Fruit fly (Drosophila melanogaster) whole organism, embryonic: ENCODE data around the gene mwh.

Source experiments
- CG12391 ChIP-seq: fragments of 200-800 bp; sonication (Bioruptor generic); optimal IDR thresholded peaks from 3 replicates; lab custom pipeline; 2018; ENCODE audit warnings: missing biosample characterization, mild to moderate bottlenecking, missing genetic modification characterization, moderate library complexity
- CG13424 ChIP-seq: fragments of 200-800 bp; sonication (Bioruptor generic); optimal IDR thresholded peaks from 2 replicates; lab custom pipeline; 2019; ENCODE audit warnings: missing biosample characterization, mild to moderate bottlenecking, missing genetic modification characterization, moderate library complexity
- CG14050 ChIP-seq: fragments of 200-800 bp; sonication (Bioruptor generic); IDR thresholded peaks from 3 replicates; pipeline ENCODE4 v1.3.6; 2022; ENCODE audit warnings: missing biosample characterization, missing genetic modification characterization
- CG15011 ChIP-seq: fragments of 200-800 bp; sonication (Bioruptor generic); optimal IDR thresholded peaks from 3 replicates; lab custom pipeline; 2018; ENCODE audit warnings: missing biosample characterization, mild to moderate bottlenecking, missing genetic modification characterization
- CG15601 ChIP-seq: fragments of 200-800 bp; sonication (Bioruptor generic); optimal IDR thresholded peaks from 3 replicates; lab custom pipeline; 2019; ENCODE audit warnings: missing biosample characterization, mild to moderate bottlenecking, missing genetic modification characterization, moderate library complexity
- CG1603 ChIP-seq: fragments of 200-800 bp; sonication (Bioruptor generic); optimal IDR thresholded peaks from 2 replicates; lab custom pipeline; 2019; ENCODE audit warnings: missing biosample characterization, mild to moderate bottlenecking, missing genetic modification characterization, moderate library complexity
- CG1647 ChIP-seq: fragments of 200-800 bp; sonication (Bioruptor generic); optimal IDR thresholded peaks from 3 replicates; lab custom pipeline; 2016; ENCODE audit warnings: missing biosample characterization, missing genetic modification characterization
- CG17186 ChIP-seq: fragments of 200-800 bp; sonication (Bioruptor generic); optimal IDR thresholded peaks from 3 replicates; lab custom pipeline; 2017; ENCODE audit warnings: missing biosample characterization, missing genetic modification reagents, missing genetic modification characterization
- CG17802 ChIP-seq: fragments of 200-800 bp; sonication (Bioruptor generic); optimal IDR thresholded peaks from 2 replicates; lab custom pipeline; 2018; ENCODE audit warnings: missing biosample characterization, mild to moderate bottlenecking, missing genetic modification characterization, moderate library complexity
- CG17912 ChIP-seq: fragments of 200-800 bp; sonication (Bioruptor generic); optimal IDR thresholded peaks from 2 replicates; lab custom pipeline; 2018; ENCODE audit warnings: missing biosample characterization, mild to moderate bottlenecking, missing genetic modification characterization
- CG18619 ChIP-seq: fragments of 200-800 bp; sonication (Bioruptor generic); optimal IDR thresholded peaks from 3 replicates; lab custom pipeline; 2017; ENCODE audit warnings: missing biosample characterization, mild to moderate bottlenecking, missing genetic modification characterization
- CG33557 ChIP-seq: fragments of 200-800 bp; sonication (Bioruptor generic); optimal IDR thresholded peaks from 2 replicates; lab custom pipeline; 2019; ENCODE audit warnings: missing biosample characterization, mild to moderate bottlenecking, missing genetic modification characterization, moderate library complexity
- CG3838 ChIP-seq: fragments of 200-800 bp; sonication (Bioruptor generic); optimal IDR thresholded peaks from 3 replicates; lab custom pipeline; 2016; ENCODE audit warnings: missing biosample characterization, missing genetic modification characterization
- CG4404 ChIP-seq: fragments of 200-800 bp; sonication (Bioruptor generic); IDR thresholded peaks from 2 replicates; pipeline ENCODE4 v1.3.6; 2022; ENCODE audit warnings: missing biosample characterization, missing genetic modification characterization
- CG5245 ChIP-seq: fragments of 200-800 bp; sonication (Bioruptor generic); optimal IDR thresholded peaks from 3 replicates; lab custom pipeline; 2016; ENCODE audit warnings: missing biosample characterization, missing genetic modification characterization
- CG6683 ChIP-seq: fragments of 200-800 bp; sonication (Bioruptor generic); optimal IDR thresholded peaks from 2 replicates; lab custom pipeline; 2017; ENCODE audit warnings: missing biosample characterization, mild to moderate bottlenecking, missing genetic modification characterization, missing genetic modification reagents
- CG6854 ChIP-seq: fragments of 200-800 bp; sonication (Bioruptor generic); optimal IDR thresholded peaks from 3 replicates; lab custom pipeline; 2017; ENCODE audit warnings: missing biosample characterization, mild to moderate bottlenecking, missing genetic modification characterization
- CG9727 ChIP-seq: fragments of 200-800 bp; sonication (Bioruptor generic); optimal IDR thresholded peaks from 3 replicates; lab custom pipeline; 2017; ENCODE audit warnings: missing biosample characterization, mild to moderate bottlenecking, missing genetic modification characterization
- CoRest ChIP-seq: fragments of 200-800 bp; sonication (Bioruptor generic); optimal IDR thresholded peaks from 3 replicates; lab custom pipeline; 2018; ENCODE audit warnings: missing biosample characterization, mild to moderate bottlenecking, missing genetic modification characterization, moderate library complexity
- D ChIP-seq, 2 experiments: fragments of 200-800 bp in 1 of 2; fragments of >200 bp in 1 of 2; sonication (Bioruptor generic) in 1 of 2; optimal IDR thresholded peaks; 2 replicates in 1 of 2; 3 replicates in 1 of 2; lab custom pipeline; 2017; ENCODE audit warnings: mild to moderate bottlenecking in 1 of 2, missing biosample characterization in 1 of 2, missing genetic modification characterization in 1 of 2, missing genetic modification reagents in 1 of 2
- Drgx ChIP-seq: fragments of 200-800 bp; sonication (Bioruptor generic); IDR thresholded peaks from 2 replicates; pipeline ENCODE4 v1.3.6; 2022; ENCODE audit warnings: missing biosample characterization, missing genetic modification characterization
- ERR ChIP-seq: fragments of 200-800 bp; sonication (Bioruptor generic); optimal IDR thresholded peaks from 2 replicates; lab custom pipeline; 2016; ENCODE audit warnings: missing biosample characterization, missing genetic modification characterization
- HLH3B ChIP-seq: fragments of 200-800 bp; sonication (Bioruptor generic); IDR thresholded peaks from 2 replicates; pipeline ENCODE4 v1.3.6; 2022; ENCODE audit warnings: missing biosample characterization, missing genetic modification characterization
- HmgD ChIP-seq: fragments of 200-800 bp; sonication (Bioruptor generic); optimal IDR thresholded peaks from 3 replicates; lab custom pipeline; 2016; ENCODE audit warnings: missing biosample characterization, missing genetic modification characterization
- Lhr ChIP-seq: fragments of 200-800 bp; sonication (Bioruptor generic); optimal IDR thresholded peaks from 3 replicates; lab custom pipeline; 2017; ENCODE audit warnings: mild to moderate bottlenecking, missing biosample characterization, missing genetic modification reagents, missing genetic modification characterization
- NfI ChIP-seq: fragments of 200-800 bp; sonication (Bioruptor generic); optimal IDR thresholded peaks from 3 replicates; lab custom pipeline; 2018; ENCODE audit warnings: missing biosample characterization, mild to moderate bottlenecking, missing genetic modification characterization, moderate library complexity
- Pdp1 ChIP-seq, 2 experiments: fragments of 200-800 bp; sonication (Bioruptor generic); optimal IDR thresholded peaks; 3 replicates each; lab custom pipeline; 2016; ENCODE audit warnings: missing biosample characterization in 2 of 2, missing genetic modification characterization in 2 of 2, mild to moderate bottlenecking in 1 of 2, moderate library complexity in 1 of 2
- Rfx ChIP-seq: fragments of 200-800 bp; sonication (Bioruptor generic); IDR thresholded peaks from 2 replicates; pipeline ENCODE4 v1.3.6; 2022; ENCODE audit warnings: missing biosample characterization, missing genetic modification characterization
- chinmo ChIP-seq: fragments of 200-800 bp; sonication (Bioruptor generic); IDR thresholded peaks from 4 replicates; pipeline ENCODE4 v1.3.6; 2022; ENCODE audit warnings: missing biosample characterization, missing genetic modification characterization; ENCODE audit not compliant: partially characterized antibody
- dimm ChIP-seq: fragments of 200-800 bp; sonication (Bioruptor generic); IDR thresholded peaks from 2 replicates; pipeline ENCODE4 v1.3.6; 2022; ENCODE audit warnings: missing biosample characterization, missing genetic modification characterization
- exex ChIP-seq: fragments of 200-800 bp; sonication (Bioruptor generic); optimal IDR thresholded peaks from 4 replicates; lab custom pipeline; 2018; ENCODE audit warnings: missing biosample characterization, mild to moderate bottlenecking, missing genetic modification characterization, moderate library complexity
- fd102C ChIP-seq: fragments of 200-800 bp; sonication (Bioruptor generic); optimal IDR thresholded peaks from 2 replicates; lab custom pipeline; 2018; ENCODE audit warnings: missing biosample characterization, mild to moderate bottlenecking, missing genetic modification characterization, moderate library complexity
- fd96Cb ChIP-seq: fragments of 200-800 bp; sonication (Bioruptor generic); optimal IDR thresholded peaks from 2 replicates; lab custom pipeline; 2018; ENCODE audit warnings: missing biosample characterization, mild to moderate bottlenecking, missing genetic modification characterization, moderate library complexity
- gce ChIP-seq: fragments of 200-800 bp; sonication (Bioruptor generic); IDR thresholded peaks from 3 replicates; pipeline ENCODE4 v1.3.6; 2022; ENCODE audit warnings: missing biosample characterization, missing genetic modification characterization
- gsb-n ChIP-seq: fragments of 200-800 bp; sonication (Bioruptor generic); optimal IDR thresholded peaks from 3 replicates; lab custom pipeline; 2018; ENCODE audit warnings: missing biosample characterization, mild to moderate bottlenecking, missing genetic modification characterization
- hb ChIP-seq: fragments of 200-800 bp; sonication (Bioruptor generic); IDR thresholded peaks from 3 replicates; pipeline ENCODE4 v1.3.6; 2022; ENCODE audit warnings: missing biosample characterization, missing genetic modification characterization; ENCODE audit not compliant: partially characterized antibody
- lab ChIP-seq: fragments of 200-800 bp; sonication (Bioruptor generic); optimal IDR thresholded peaks from 3 replicates; lab custom pipeline; 2017; ENCODE audit warnings: missing biosample characterization, missing genetic modification characterization, mild to moderate bottlenecking, moderate library complexity, missing genetic modification reagents
- lola ChIP-seq, 3 experiments: fragments of >200 bp in 2 of 3; fragments of 200-800 bp in 1 of 3; sonication (Bioruptor generic) in 1 of 3; optimal IDR thresholded peaks; 2 replicates each; lab custom pipeline; 2017 to 2019; ENCODE audit warnings: missing biosample characterization in 3 of 3, missing genetic modification characterization in 3 of 3, mild to moderate bottlenecking in 1 of 3, moderate library complexity in 1 of 3
- org-1 ChIP-seq: fragments of 200-800 bp; sonication (Bioruptor generic); optimal IDR thresholded peaks from 2 replicates; lab custom pipeline; 2017; ENCODE audit warnings: missing biosample characterization, missing genetic modification characterization
- pfk ChIP-seq: fragments of 200-800 bp; sonication (Bioruptor generic); optimal IDR thresholded peaks from 2 replicates; lab custom pipeline; 2018; ENCODE audit warnings: missing biosample characterization, mild to moderate bottlenecking, missing genetic modification characterization, moderate library complexity
- pita ChIP-seq: fragments of 200-800 bp; sonication (Bioruptor generic); optimal IDR thresholded peaks from 2 replicates; lab custom pipeline; 2017; ENCODE audit warnings: missing biosample characterization, mild to moderate bottlenecking, missing genetic modification characterization
- pum ChIP-seq: fragments of 200-800 bp; sonication (Bioruptor generic); optimal IDR thresholded peaks from 2 replicates; lab custom pipeline; 2016; ENCODE audit warnings: missing biosample characterization, missing genetic modification characterization
- sqz ChIP-seq: fragments of 200-800 bp; sonication (Bioruptor generic); optimal IDR thresholded peaks from 3 replicates; lab custom pipeline; 2018; ENCODE audit warnings: missing biosample characterization, mild to moderate bottlenecking, missing genetic modification characterization
- ssp ChIP-seq: fragments of 200-800 bp; sonication (Bioruptor generic); IDR thresholded peaks from 2 replicates; pipeline ENCODE4 v1.3.6; 2022; ENCODE audit warnings: missing biosample characterization, missing genetic modification characterization
- stc ChIP-seq: fragments of 200-800 bp; sonication (Bioruptor generic); IDR thresholded peaks from 2 replicates; pipeline ENCODE4 v1.3.6; 2022; ENCODE audit warnings: missing biosample characterization, missing genetic modification characterization
- ttk ChIP-seq: fragments of 200-800 bp; sonication (Bioruptor generic); IDR thresholded peaks from 2 replicates; pipeline ENCODE4 v2.1.2; 2022; ENCODE audit warnings: missing biosample characterization, missing genetic modification characterization
- unpg ChIP-seq: fragments of 200-800 bp; sonication (Bioruptor generic); optimal IDR thresholded peaks from 3 replicates; lab custom pipeline; 2018; ENCODE audit warnings: missing biosample characterization, mild to moderate bottlenecking, missing genetic modification characterization, moderate library complexity
- vvl ChIP-seq: fragments of 200-800 bp; sonication (Bioruptor generic); IDR thresholded peaks from 2 replicates; pipeline ENCODE4 v1.3.6; 2022; ENCODE audit warnings: missing biosample characterization, missing genetic modification characterization
- zfh2 ChIP-seq: fragments of 200-800 bp; sonication (Bioruptor generic); optimal IDR thresholded peaks from 2 replicates; lab custom pipeline; 2016; ENCODE audit warnings: missing biosample characterization, missing genetic modification characterization

The mwh gene

dm6 chr3L:1216460-1216859 is 15.9 kb downstream of the mwh start (continued):
- TF ChIP-seq CG17802 (tag; lab: Kevin White, UChicago), result no peak
- TF ChIP-seq org-1 (GFP tag; lab: Kevin White, UChicago), result no peak
- TF ChIP-seq Lhr (GFP tag; lab: Kevin White, UChicago), result no peak
- peak; percentile 11 to 14 for TF ChIP-seq Pdp1 (GFP tag; optimal IDR thresholded peaks at IDR 0.05; lab: Kevin White, UChicago)
- TF ChIP-seq CG13424 (tag; lab: Kevin White, UChicago), result peak; percentile 42
- no peak for TF ChIP-seq ERR
- peak; percentile 42 for TF ChIP-seq CG12391
- no peak for TF ChIP-seq CG17912 (GFP tag; lab: Kevin White, UChicago)
- TF ChIP-seq ssp (GFP tag; lab: Robert Waterston, UW), result 0 out of 2 replicates have a peak, but pooled peaks have one; percentile 25
- 0 out of 2 replicates have a peak, but pooled peaks have one; percentile 30 for TF ChIP-seq ttk (GFP tag; lab: Robert Waterston, UW)
- TF ChIP-seq lab (GFP tag; lab: Kevin White, UChicago), result peak; percentile 58
- TF ChIP-seq D (optimal IDR thresholded peaks at IDR 0.05; lab: Kevin White, UChicago), result no peak
- peak; percentile 48 for TF ChIP-seq D (GFP tag; optimal IDR thresholded peaks at IDR 0.05; lab: Kevin White, UChicago)
- TF ChIP-seq CG6854, result no peak
- peak in 1 of 3 experiments; percentile 44 for TF ChIP-seq lola (GFP tag; optimal IDR thresholded peaks at IDR 0.05; lab: Kevin White, UChicago)
- no peak for TF ChIP-seq pfk (GFP tag; lab: Kevin White, UChicago)
- no peak for TF ChIP-seq gce (GFP tag; lab: Robert Waterston, UW)
- no peak for TF ChIP-seq CG6683 (GFP tag; lab: Kevin White, UChicago)
- TF ChIP-seq zfh2 (GFP tag; lab: Kevin White, UChicago), result peak; percentile 12
- 0 out of 2 replicates have a peak, but pooled peaks have one; percentile 8 for TF ChIP-seq CG4404 (GFP tag; lab: Robert Waterston, UW)
- peak; percentile 38 for TF ChIP-seq pum (GFP tag; lab: Kevin White, UChicago)
- no peak for TF ChIP-seq Drgx (GFP tag; lab: Robert Waterston, UW)
- no peak for TF ChIP-seq HmgD (GFP tag; lab: Kevin White, UChicago)
- peak; percentile 1 for TF ChIP-seq CG17186 (GFP tag; lab: Kevin White, UChicago)
- no peak for TF ChIP-seq fd102C (GFP tag; lab: Kevin White, UChicago)
- TF ChIP-seq gsb-n (tag; lab: Kevin White, UChicago), result peak; percentile 58
- peak; percentile 9 for TF ChIP-seq CG9727
- 0 out of 2 replicates have a peak, but pooled peaks have one; percentile 17 for TF ChIP-seq stc (GFP tag; lab: Robert Waterston, UW)
- peak; percentile 29 for TF ChIP-seq CG15601 (tag; lab: Kevin White, UChicago)
- peak; percentile 71 for TF ChIP-seq vvl (GFP tag; lab: Robert Waterston, UW)
- TF ChIP-seq CG1647, result no peak
- peak; percentile 33; the same call in 1 of the 2 replicates for TF ChIP-seq dimm (GFP tag; lab: Robert Waterston, UW)
- peak; percentile 64; the same call in 1 of the 2 replicates for TF ChIP-seq HLH3B (GFP tag; lab: Robert Waterston, UW)
- TF ChIP-seq CG1603 (tag; lab: Kevin White, UChicago), result peak; percentile 73
- TF ChIP-seq chinmo, result no peak
- TF ChIP-seq pita (GFP tag; lab: Kevin White, UChicago), result no peak
- no peak for TF ChIP-seq CG14050 (GFP tag; lab: Robert Waterston, UW)
- no peak for TF ChIP-seq sqz
- no peak for TF ChIP-seq exex (tag; lab: Kevin White, UChicago)
- no peak for TF ChIP-seq CG3838 (GFP tag; lab: Kevin White, UChicago)
- no peak for TF ChIP-seq hb (GFP tag; lab: Robert Waterston, UW)
- TF ChIP-seq unpg (GFP tag; lab: Kevin White, UChicago), result peak; percentile 58
- TF ChIP-seq CG15011 (GFP tag; lab: Kevin White, UChicago), result peak; percentile 15
- TF ChIP-seq CG5245 (GFP tag; lab: Kevin White, UChicago), result peak; percentile 55
- no peak for TF ChIP-seq CG18619
- peak; percentile 67 for TF ChIP-seq fd96Cb
- TF ChIP-seq Rfx (GFP tag; lab: Robert Waterston, UW), result 0 out of 2 replicates have a peak, but pooled peaks have one; percentile 12
- peak; percentile 13 for TF ChIP-seq NfI (GFP tag; lab: Kevin White, UChicago)
- no peak for TF ChIP-seq CG33557 (GFP tag; lab: Kevin White, UChicago)
- TF ChIP-seq CoRest (tag; lab: Kevin White, UChicago), result peak; percentile 38
